Fruit fly (Drosophila melanogaster): ENCODE measurements around the gene Or33a.

The Or33a gene

DNA sequence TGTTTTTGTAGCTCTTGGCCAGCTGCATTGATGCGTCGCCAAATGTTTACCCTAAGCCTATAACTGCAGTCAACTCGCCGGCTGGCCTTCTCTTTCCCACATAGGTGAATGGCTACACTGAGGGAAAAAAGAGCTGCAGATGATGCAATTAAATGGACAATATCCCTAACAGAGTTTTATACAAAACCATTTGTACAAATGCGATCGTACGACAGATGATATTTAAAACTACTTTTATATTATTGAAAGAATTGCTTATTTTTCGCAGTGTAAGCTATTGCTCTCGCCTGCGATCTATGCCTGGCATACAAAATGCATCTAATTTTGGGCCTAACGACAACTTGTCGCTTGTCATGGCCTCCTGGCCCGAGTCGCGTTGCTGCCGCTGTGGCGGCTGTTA, 15.6 kb downstream of the Or33a start (continued):
- TF ChIP-seq Camta (GFP tag; optimal IDR thresholded peaks at IDR 0.05) (peak; percentile 12), z (GFP tag; IDR thresholded peaks at IDR 0.05) (no peak), Nf-YB (GFP tag; optimal IDR thresholded peaks at IDR 0.05) (no peak), CG8281 (tag; optimal IDR thresholded peaks at IDR 0.05) (no peak), sug (tag; optimal IDR thresholded peaks at IDR 0.05) (no peak), CG8944 (GFP tag; optimal IDR thresholded peaks at IDR 0.05) (no peak), Oli (tag; optimal IDR thresholded peaks at IDR 0.05) (peak; percentile 44), CG8478 (optimal IDR thresholded peaks at IDR 0.05) (no peak), CG10321 (GFP tag; IDR thresholded peaks at IDR 0.05) (no peak), Mad (GFP tag; optimal IDR thresholded peaks at IDR 0.05) (peak; percentile 14), Sox100B (GFP tag; optimal IDR thresholded peaks at IDR 0.05) (peak; percentile 12), dm (GFP tag; optimal IDR thresholded peaks at IDR 0.05) (no peak), Adf1 (GFP tag; IDR thresholded peaks at IDR 0.05) (no peak), CG2129 (GFP tag; IDR thresholded peaks at IDR 0.05; ENCODE audit: partially characterized antibody) (no peak), Ssrp (tag; optimal IDR thresholded peaks at IDR 0.05) (peak; percentile 55), Optix (GFP tag; IDR thresholded peaks at IDR 0.05) (peak; percentile 41; the same call in 1 of the 3 replicates), dpn (GFP tag; optimal IDR thresholded peaks at IDR 0.05) (peak; percentile 23 to 30), CoRest (tag; optimal IDR thresholded peaks at IDR 0.05) (peak; percentile 37), insv (GFP tag; optimal IDR thresholded peaks at IDR 0.05) (no peak), CG15479 (GFP tag; optimal IDR thresholded peaks at IDR 0.05) (no peak), stwl (tag; optimal IDR thresholded peaks at IDR 0.05) (no peak), CG7786 (GFP tag; optimal IDR thresholded peaks at IDR 0.05) (no peak), B-H1 (GFP tag; IDR thresholded peaks at IDR 0.05) (no peak), CG4854 (GFP tag; optimal IDR thresholded peaks at IDR 0.05) (no peak), CG33213 (GFP tag; optimal IDR thresholded peaks at IDR 0.05) (no peak), prd (optimal IDR thresholded peaks at IDR 0.05) (no peak), prd (GFP tag; IDR thresholded peaks at IDR 0.05) (peak; percentile 77), nerfin-2 (GFP tag; IDR thresholded peaks at IDR 0.05; ENCODE audit: partially characterized antibody) (no peak), zf30C (GFP tag; optimal IDR thresholded peaks at IDR 0.05) (no peak), CG6765 (GFP tag; optimal IDR thresholded peaks at IDR 0.05) (no peak), pnt (GFP tag; optimal IDR thresholded peaks at IDR 0.05) (peak; percentile 50), CG2875 (GFP tag; optimal IDR thresholded peaks at IDR 0.05) (peak; percentile 15), CG1832 (GFP tag; optimal IDR thresholded peaks at IDR 0.05) (no peak), NC2α (GFP tag; optimal IDR thresholded peaks at IDR 0.05) (no peak), CG10147 (GFP tag; optimal IDR thresholded peaks at IDR 0.05) (no peak), CG10959 (GFP tag; IDR thresholded peaks at IDR 0.05) (peak; percentile 62), gcm (GFP tag; optimal IDR thresholded peaks at IDR 0.05) (no peak), gsb-n (tag; optimal IDR thresholded peaks at IDR 0.05) (no peak), CG9609 (GFP tag; optimal IDR thresholded peaks at IDR 0.05) (peak; percentile 0), sens-2 (GFP tag; IDR thresholded peaks at IDR 0.05) (peak; percentile 51; the same call in 1 of the 2 replicates), tio (GFP tag; optimal IDR thresholded peaks at IDR 0.05) (peak; percentile 22), Ets97D (GFP tag; optimal IDR thresholded peaks at IDR 0.05) (no peak), CG12744 (GFP tag; optimal IDR thresholded peaks at IDR 0.05) (no peak), MTF-1 (GFP tag; optimal IDR thresholded peaks at IDR 0.05; ENCODE audit: borderline replicate concordance) (no peak), CG4360 (GFP tag; IDR thresholded peaks at IDR 0.05) (no peak; the same call in 1 of the 2 replicates), CG12155 (GFP tag; optimal IDR thresholded peaks at IDR 0.05) (peak; percentile 6), org-1 (GFP tag; optimal IDR thresholded peaks at IDR 0.05) (peak; percentile 50), hb (GFP tag; IDR thresholded peaks at IDR 0.05; ENCODE audit: partially characterized antibody) (no peak), CG17361 (GFP tag; IDR thresholded peaks at IDR 0.05) (0 out of 3 replicates have a peak, but pooled peaks have one; percentile 23), HmgZ (tag; optimal IDR thresholded peaks at IDR 0.05) (no peak), CG3163 (GFP tag; optimal IDR thresholded peaks at IDR 0.05) (no peak), CG4617 (GFP tag; optimal IDR thresholded peaks at IDR 0.05; ENCODE audit: borderline replicate concordance) (no peak)

All from whole organism, embryonic.